Worm (Caenorhabditis elegans) whole organism, late embryonic: ENCODE measurements around the gene lep-2.
A peak's percentile ranks its signal among the peaks of the same experiment; 100 is the strongest.

ENCODE experiments used
- C08G9.2 ChIP-seq: sonication (generic microtip); optimal IDR thresholded peaks from 2 replicates; lab custom pipeline; 2016; ENCODE audit warnings: mild to moderate bottlenecking, missing genetic modification characterization, moderate library complexity, missing compliant biosample characterization
- F13H6.1 ChIP-seq: sonication (generic microtip); optimal IDR thresholded peaks from 2 replicates; lab custom pipeline; 2016; ENCODE audit warnings: missing genetic modification characterization, missing compliant biosample characterization
- K02D7.2 ChIP-seq: sonication (generic microtip); optimal IDR thresholded peaks from 2 replicates; lab custom pipeline; 2017; ENCODE audit warnings: mild to moderate bottlenecking, missing genetic modification characterization, missing compliant biosample characterization
- K09A11.1 ChIP-seq: sonication (generic microtip); optimal IDR thresholded peaks from 2 replicates; lab custom pipeline; 2017; ENCODE audit warnings: antibody characterized with exemption, mild to moderate bottlenecking, missing genetic modification characterization, missing compliant biosample characterization; ENCODE audit not compliant: insufficient read depth
- ahr-1 ChIP-seq: sonication (generic microtip); optimal IDR thresholded peaks from 2 replicates; lab custom pipeline; 2016; ENCODE audit warnings: missing genetic modification characterization, missing compliant biosample characterization
- ceh-30 ChIP-seq: fragments of 150-350 bp; optimal IDR thresholded peaks from 2 replicates; lab custom pipeline; 2014; ENCODE audit warnings: missing biosample characterization, missing genetic modification characterization
- ceh-31 ChIP-seq: sonication (generic microtip); optimal IDR thresholded peaks from 2 replicates; lab custom pipeline; 2016; ENCODE audit warnings: missing genetic modification characterization, missing compliant biosample characterization
- ceh-48 ChIP-seq: sonication (generic microtip); optimal IDR thresholded peaks from 2 replicates; lab custom pipeline; 2016; ENCODE audit warnings: missing genetic modification characterization, inconsistent platforms, missing compliant biosample characterization
- ceh-6 ChIP-seq: fragments of 200-800 bp; sonication (Bioruptor generic); optimal IDR thresholded peaks from 2 replicates; lab custom pipeline; 2018; ENCODE audit warnings: mild to moderate bottlenecking, missing genetic modification characterization, missing compliant biosample characterization
- ceh-9 ChIP-seq: sonication (generic microtip); optimal IDR thresholded peaks from 2 replicates; lab custom pipeline; 2016; ENCODE audit warnings: mild to moderate bottlenecking, missing genetic modification characterization, inconsistent platforms, missing compliant biosample characterization
- che-1 ChIP-seq: sonication (generic microtip); optimal IDR thresholded peaks from 2 replicates; lab custom pipeline; 2016; ENCODE audit warnings: mild to moderate bottlenecking, missing genetic modification characterization, missing compliant biosample characterization
- elt-4 ChIP-seq: sonication (generic microtip); optimal IDR thresholded peaks from 2 replicates; lab custom pipeline; 2016; ENCODE audit warnings: missing genetic modification characterization, missing compliant biosample characterization
- hlh-15 ChIP-seq: sonication (generic microtip); optimal IDR thresholded peaks from 2 replicates; lab custom pipeline; 2016; ENCODE audit warnings: missing genetic modification characterization, missing compliant biosample characterization
- hlh-30 ChIP-seq: sonication (generic microtip); optimal IDR thresholded peaks from 2 replicates; lab custom pipeline; 2017; ENCODE audit warnings: antibody characterized with exemption, missing genetic modification characterization, missing compliant biosample characterization; ENCODE audit not compliant: insufficient read depth
- hlh-6 ChIP-seq: sonication (generic microtip); optimal IDR thresholded peaks from 2 replicates; lab custom pipeline; 2016; ENCODE audit warnings: missing genotype, missing genetic modification characterization, missing compliant biosample characterization
- lim-6 ChIP-seq: sonication (generic microtip); optimal IDR thresholded peaks from 2 replicates; lab custom pipeline; 2016; ENCODE audit warnings: missing genetic modification characterization, missing compliant biosample characterization
- lin-11 ChIP-seq: fragments of 200-800 bp; sonication (Bioruptor generic); optimal IDR thresholded peaks from 2 replicates; lab custom pipeline; 2018; ENCODE audit warnings: mild to moderate bottlenecking, missing genetic modification characterization, missing compliant biosample characterization
- nfya-1 ChIP-seq: sonication (generic microtip); optimal IDR thresholded peaks from 2 replicates; lab custom pipeline; 2017; ENCODE audit warnings: missing genetic modification characterization, mild to moderate bottlenecking, missing compliant biosample characterization, antibody characterized with exemption, moderate library complexity
- nhr-11 ChIP-seq: fragments of 150-350 bp; optimal IDR thresholded peaks from 2 replicates; lab custom pipeline; 2014; ENCODE audit warnings: missing biosample characterization, missing genetic modification characterization
- nhr-232 ChIP-seq: sonication (generic microtip); optimal IDR thresholded peaks from 2 replicates; lab custom pipeline; 2016; ENCODE audit warnings: missing genetic modification characterization, missing compliant biosample characterization
- npax-4 ChIP-seq: sonication (generic microtip); optimal IDR thresholded peaks from 2 replicates; lab custom pipeline; 2016; ENCODE audit warnings: missing genetic modification characterization, missing compliant biosample characterization
- pag-3 ChIP-seq: sonication (generic microtip); optimal IDR thresholded peaks from 2 replicates; lab custom pipeline; 2016; ENCODE audit warnings: missing compliant biosample characterization, missing genetic modification characterization, borderline replicate concordance
- pat-9 ChIP-seq: fragments of 200-800 bp; sonication (Bioruptor generic); optimal IDR thresholded peaks from 2 replicates; lab custom pipeline; 2018; ENCODE audit warnings: mild to moderate bottlenecking, missing genetic modification characterization, moderate library complexity, missing compliant biosample characterization
- pha-4 ChIP-seq: fragments of 150-350 bp; optimal IDR thresholded peaks from 2 replicates; lab custom pipeline; 2018; ENCODE audit warnings: missing biosample characterization, missing genetic modification reagents, missing genetic modification characterization
- pros-1 ChIP-seq: fragments of 150-350 bp; optimal IDR thresholded peaks from 2 replicates; lab custom pipeline; 2014; ENCODE audit warnings: missing biosample characterization, missing genetic modification reagents, missing genetic modification characterization
- ref-2 ChIP-seq: sonication (generic microtip); optimal IDR thresholded peaks from 2 replicates; lab custom pipeline; 2016; ENCODE audit warnings: missing genetic modification characterization, missing compliant biosample characterization
- sdc-2 ChIP-seq: sonication (generic microtip); optimal IDR thresholded peaks from 2 replicates; lab custom pipeline; 2016; ENCODE audit warnings: missing genotype, missing genetic modification characterization, missing compliant biosample characterization
- tbx-2 ChIP-seq: sonication (generic microtip); optimal IDR thresholded peaks from 2 replicates; lab custom pipeline; 2016; ENCODE audit warnings: missing genetic modification characterization, missing compliant biosample characterization
- tbx-7 ChIP-seq: sonication (generic microtip); optimal IDR thresholded peaks from 2 replicates; lab custom pipeline; 2016; ENCODE audit warnings: missing genotype, missing genetic modification characterization, missing compliant biosample characterization
- ttx-3 ChIP-seq: sonication (generic microtip); optimal IDR thresholded peaks from 2 replicates; lab custom pipeline; 2016; ENCODE audit warnings: missing genetic modification reagents, missing genetic modification characterization, missing compliant biosample characterization
- unc-42 ChIP-seq: sonication (generic microtip); optimal IDR thresholded peaks from 2 replicates; lab custom pipeline; 2016; ENCODE audit warnings: missing genotype, missing genetic modification characterization, missing compliant biosample characterization
- unc-86 ChIP-seq: sonication (generic microtip); optimal IDR thresholded peaks from 2 replicates; lab custom pipeline; 2016; ENCODE audit warnings: missing genetic modification characterization, missing compliant biosample characterization
- ztf-16 ChIP-seq: sonication (generic microtip); optimal IDR thresholded peaks from 2 replicates; lab custom pipeline; 2017; ENCODE audit warnings: missing genetic modification characterization, missing compliant biosample characterization

lep-2 gene

ce11 chrIV:999675-1000074, 7.6 kb downstream of the lep-2 start:
- TF ChIP-seq unc-86 (tag; lab: Kevin White, UChicago) (no peak), ahr-1 (no peak), F13H6.1 (tag; lab: Kevin White, UChicago) (no peak), elt-4 (no peak), tbx-2 (tag; lab: Kevin White, UChicago) (no peak), ceh-48 (tag; lab: Kevin White, UChicago) (peak; percentile 91), tbx-7 (tag; lab: Kevin White, UChicago) (no peak)
- TF ChIP-seq, all 69 proteins: peak for 1

- TF ChIP-seq ceh-48 (tag; lab: Kevin White, UChicago) (peak; percentile 91), tbx-2 (tag; lab: Kevin White, UChicago) (no peak)
These were observed 8.4 kb downstream of the lep-2 start for ce11 chrIV:1000441-1000840.

ce11 chrIV:1005761-1006160, 13.7 kb downstream of the lep-2 start, which contains the start of gene immp-2:
immp-2 (minus strand) TSS chrIV:1005861.
- TF ChIP-seq K02D7.2 (tag; lab: Kevin White, UChicago) (no peak), pha-4 (no peak), pros-1 (tag; lab: Kevin White, UChicago) (no peak), nhr-232 (no peak), K09A11.1 (tag; lab: Kevin White, UChicago) (no peak)
- TF ChIP-seq, all 69 proteins: peak for 0

- TF ChIP-seq ceh-48 (tag; lab: Kevin White, UChicago) = peak; percentile 47
- no peak for TF ChIP-seq F13H6.1 (tag; lab: Kevin White, UChicago)
- no peak for TF ChIP-seq sdc-2 (tag; lab: Kevin White, UChicago)
- no peak for TF ChIP-seq elt-4
- TF ChIP-seq lim-6 (tag; lab: Kevin White, UChicago) = no peak
- TF ChIP-seq ceh-6 (GFP tag; lab: Kevin White, UChicago) = no peak
- TF ChIP-seq ttx-3 (tag; lab: Kevin White, UChicago) = no peak
- TF ChIP-seq nhr-232 = no peak
These were observed 14.6 kb downstream of the lep-2 start for ce11 chrIV:1006662-1007061.

ce11 chrIV:1009546-1009945, 17.5 kb downstream of the lep-2 start, which contains the start of gene Y55F3AM.9:
Y55F3AM.9 (minus strand) TSS chrIV:1009734.
- TF ChIP-seq nfya-1 (tag; lab: Kevin White, UChicago) (peak; percentile 30), ceh-30 (tag; lab: Kevin White, UChicago) (peak; percentile 46), hlh-30 (tag; lab: Kevin White, UChicago) (peak; percentile 92), ztf-16 (tag; lab: Kevin White, UChicago) (no peak), ceh-48 (tag; lab: Kevin White, UChicago) (peak; percentile 46), nhr-11 (no peak), tbx-2 (tag; lab: Kevin White, UChicago) (peak; percentile 1)

ce11 chrIV:1010212-1010611, 18.1 kb downstream of the lep-2 start, which contains the start of gene atg-3:
atg-3 (plus strand) TSS chrIV:1010512.
- TF ChIP-seq nhr-11 (no peak), ref-2 (tag; lab: Kevin White, UChicago) (no peak), nhr-232 (no peak), ceh-6 (GFP tag; lab: Kevin White, UChicago) (no peak)

- no peak for TF ChIP-seq ceh-48 (tag; lab: Kevin White, UChicago)
- TF ChIP-seq hlh-30 (tag; lab: Kevin White, UChicago) = no peak
- TF ChIP-seq lin-11 (tag; lab: Kevin White, UChicago) = no peak
- TF ChIP-seq che-1 (tag; lab: Kevin White, UChicago) = no peak
- TF ChIP-seq K09A11.1 (tag; lab: Kevin White, UChicago) = no peak
- TF ChIP-seq ceh-31 (tag; lab: Kevin White, UChicago) = no peak
- TF ChIP-seq hlh-6 (tag; lab: Kevin White, UChicago) = no peak
- no peak for TF ChIP-seq ceh-9 (tag; lab: Kevin White, UChicago)
- no peak for TF ChIP-seq unc-42 (tag; lab: Kevin White, UChicago)
- TF ChIP-seq hlh-15 (tag; lab: Kevin White, UChicago) = no peak
- no peak for TF ChIP-seq C08G9.2 (tag; lab: Kevin White, UChicago)
- TF ChIP-seq pag-3 (tag; lab: Kevin White, UChicago) = no peak
- TF ChIP-seq pat-9 = no peak
- no peak for TF ChIP-seq npax-4 (tag; lab: Kevin White, UChicago)
These were observed 19.7 kb downstream of the lep-2 start for ce11 chrIV:1011776-1012175.
